Fruit fly (Drosophila melanogaster) whole organism, wandering third instar larva: ENCODE results near the gene Elal.

ENCODE experiments used
- Abd-B ChIP-seq: fragments of >200 bp; optimal IDR thresholded peaks from 2 replicates; lab custom pipeline; 2017; ENCODE audit warnings: missing biosample characterization, missing genetic modification characterization
- CG32264 ChIP-seq: fragments of 200-800 bp; sonication (Bioruptor generic); optimal IDR thresholded peaks from 2 replicates; lab custom pipeline; 2016; ENCODE audit warnings: missing biosample characterization, missing genetic modification characterization
- CrebA ChIP-seq: fragments of 200-800 bp; sonication (Bioruptor generic); optimal IDR thresholded peaks from 2 replicates; lab custom pipeline; 2016; ENCODE audit warnings: missing biosample characterization, mild to moderate bottlenecking, missing genetic modification characterization, borderline replicate concordance
- GATAd ChIP-seq: sonication (Bioruptor generic); optimal IDR thresholded peaks from 2 replicates; lab custom pipeline; 2016; ENCODE audit warnings: missing biosample characterization, missing genetic modification characterization
- HLH106 ChIP-seq: fragments of 200-800 bp; optimal IDR thresholded peaks from 3 replicates; lab custom pipeline; 2019; ENCODE audit warnings: missing biosample characterization, mild to moderate bottlenecking, missing genetic modification characterization, moderate library complexity
- Hnf4 ChIP-seq: fragments of 200-800 bp; sonication (Bioruptor generic); optimal IDR thresholded peaks from 2 replicates; lab custom pipeline; 2016; ENCODE audit warnings: missing biosample characterization, mild to moderate bottlenecking, missing genetic modification characterization
- Myc ChIP-seq: fragments of >200 bp; optimal IDR thresholded peaks from 2 replicates; lab custom pipeline; 2017
- N ChIP-seq: fragments of >200 bp; optimal IDR thresholded peaks from 2 replicates; lab custom pipeline; 2018; ENCODE audit warnings: missing biosample characterization, missing external identifiers, missing genetic modification characterization
- Rel ChIP-seq, 2 experiments: fragments of 200-800 bp; sonication (Bioruptor generic) in 1 of 2; optimal IDR thresholded peaks; 2 replicates in 1 of 2; 3 replicates in 1 of 2; lab custom pipeline; 2016 to 2019; ENCODE audit warnings: mild to moderate bottlenecking in 2 of 2, missing biosample characterization in 2 of 2, missing genetic modification characterization in 2 of 2, moderate library complexity in 1 of 2
- dl ChIP-seq, 2 experiments: fragments of 175-275, 200-275 bp in 1 of 2; fragments of 200-275 bp in 1 of 2; sonication (Bioruptor generic); optimal IDR thresholded peaks; lab custom pipeline; 2018; ENCODE audit warnings: mild to moderate bottlenecking in 2 of 2, missing biosample characterization in 2 of 2, missing genetic modification characterization in 2 of 2, moderate library complexity in 2 of 2; ENCODE audit not compliant: partially characterized antibody in 2 of 2, insufficient read depth in 1 of 2
- foxo ChIP-seq, 2 experiments: fragments of 200-800 bp; sonication (Bioruptor generic); optimal IDR thresholded peaks; 2 replicates in 1 of 2; 3 replicates in 1 of 2; lab custom pipeline; 2016 to 2017; ENCODE audit warnings: missing biosample characterization in 2 of 2, missing genetic modification characterization in 2 of 2
- fru ChIP-seq: fragments of 200-800 bp; sonication (Bioruptor generic); optimal IDR thresholded peaks from 3 replicates; lab custom pipeline; 2016; ENCODE audit warnings: missing biosample characterization, mild to moderate bottlenecking, missing genetic modification characterization
- h ChIP-seq: fragments of 200-800 bp; sonication (Bioruptor generic); optimal IDR thresholded peaks from 3 replicates; lab custom pipeline; 2016; ENCODE audit warnings: missing biosample characterization, mild to moderate bottlenecking, missing genetic modification characterization
- pan ChIP-seq: fragments of >200 bp; optimal IDR thresholded peaks from 2 replicates; lab custom pipeline; 2017
- rgr ChIP-seq: fragments of 200-800 bp; sonication (Bioruptor generic); optimal IDR thresholded peaks from 3 replicates; lab custom pipeline; 2016; ENCODE audit warnings: missing biosample characterization, mild to moderate bottlenecking, missing genetic modification characterization
- sage ChIP-seq: fragments of 200-800 bp; sonication (Bioruptor generic); optimal IDR thresholded peaks from 2 replicates; lab custom pipeline; 2016; ENCODE audit warnings: missing biosample characterization, mild to moderate bottlenecking, missing genetic modification characterization
- tai ChIP-seq: sonication (Bioruptor generic); optimal IDR thresholded peaks from 2 replicates; lab custom pipeline; 2016; ENCODE audit warnings: missing biosample characterization, missing genetic modification characterization

Gene Elal

dm6 chr3R:24910097-24910496, 44.9 kb downstream of the Elal start:
- TF ChIP-seq GATAd (GFP tag; lab: Kevin White, UChicago), result no peak

DNA sequence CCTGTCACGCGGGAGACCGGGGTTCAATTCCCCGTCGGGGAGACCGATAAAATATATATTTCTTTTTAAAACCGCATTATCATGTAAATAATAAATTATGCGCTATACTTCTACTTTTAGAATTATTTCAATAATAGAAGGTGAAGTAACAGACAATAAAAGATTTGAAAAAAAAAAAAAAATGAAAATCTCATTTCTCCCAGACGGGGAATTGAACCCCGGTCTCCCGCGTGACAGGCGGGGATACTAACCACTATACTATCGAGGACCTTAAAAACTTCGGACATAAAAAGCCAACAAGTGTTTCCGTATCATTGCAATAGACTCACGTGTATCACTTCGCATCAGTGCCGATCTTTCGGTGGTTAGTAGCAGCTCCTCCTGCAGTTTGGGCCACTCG, 49.7 kb downstream of the Elal start:
- no peak for TF ChIP-seq Abd-B (GFP tag; lab: Kevin White, UChicago)
- no peak for TF ChIP-seq dl (GFP tag; optimal IDR thresholded peaks at IDR 0.05; lab: Kevin White, UChicago; ENCODE audit: insufficient read depth in 1 of 2, partially characterized antibody in 2 of 2)
- TF ChIP-seq h (GFP tag; lab: Kevin White, UChicago), result no peak
- TF ChIP-seq tai (GFP tag; lab: Kevin White, UChicago), result no peak
- TF ChIP-seq Rel (GFP tag; optimal IDR thresholded peaks at IDR 0.05; lab: Kevin White, UChicago), result no peak
- TF ChIP-seq Rel (tag; optimal IDR thresholded peaks at IDR 0.05; lab: Kevin White, UChicago), result no peak
- TF ChIP-seq foxo (GFP tag; optimal IDR thresholded peaks at IDR 0.05; lab: Kevin White, UChicago), result no peak
- TF ChIP-seq CG32264 (GFP tag; lab: Kevin White, UChicago), result no peak
- no peak for TF ChIP-seq Myc (lab: Kevin White, UChicago)
- TF ChIP-seq rgr (GFP tag; lab: Kevin White, UChicago), result no peak
- TF ChIP-seq HLH106 (tag; lab: Kevin White, UChicago), result no peak
- TF ChIP-seq N (GFP tag; lab: Kevin White, UChicago), result no peak
- TF ChIP-seq sage, result no peak
- TF ChIP-seq Hnf4 (GFP tag; lab: Kevin White, UChicago), result no peak
- TF ChIP-seq fru (GFP tag; lab: Kevin White, UChicago), result no peak
- no peak for TF ChIP-seq CrebA
- no peak for TF ChIP-seq pan (lab: Kevin White, UChicago)
- TF ChIP-seq GATAd (GFP tag; lab: Kevin White, UChicago), result no peak
- TF ChIP-seq, all 38 proteins: peak for 0
